Worm (Caenorhabditis elegans): Measurements from ENCODE around the gene R160.2.
"Not testable (repeated sequence)": the region's sequence is repeated elsewhere in the genome, so short reads cannot be mapped to it uniquely, and the experiment has no call there.

Gene R160.2

ce11 chrX:4353318-4353717 is 23.4 kb downstream of the R160.2 start, which contains the start of gene col-165:
TSS of gene col-165 (plus strand) at chrX:4353618.
- no peak for TF ChIP-seq tbx-37 (GFP tag; conservative IDR thresholded peaks at IDR 0.05)
- no peak for TF ChIP-seq hmg-4 (GFP tag; optimal IDR thresholded peaks at IDR 0.05)
- TF ChIP-seq ceh-36 (tag; optimal IDR thresholded peaks at IDR 0.05), result no peak
- TF ChIP-seq aly-1 (tag; optimal IDR thresholded peaks at IDR 0.05), result no peak
- TF ChIP-seq tra-4 (tag; optimal IDR thresholded peaks at IDR 0.05), result no peak
- no peak for TF ChIP-seq pes-1 (GFP tag; IDR thresholded peaks at IDR 0.05)
- TF ChIP-seq ama-1 (optimal IDR thresholded peaks at IDR 0.05), result no peak
- TF ChIP-seq scrt-1 (GFP tag; IDR thresholded peaks at IDR 0.05), result no peak
- no peak for TF ChIP-seq F13C5.2 (tag; optimal IDR thresholded peaks at IDR 0.05)
- no peak for TF ChIP-seq B0310.2 (tag; optimal IDR thresholded peaks at IDR 0.05)
- TF ChIP-seq tbx-11 (GFP tag; IDR thresholded peaks at IDR 0.05), result no peak

- TF ChIP-seq sea-1 (GFP tag; conservative IDR thresholded peaks at IDR 0.05) (no peak), ceh-13 (GFP tag; optimal IDR thresholded peaks at IDR 0.05) (no peak), pes-1 (GFP tag; IDR thresholded peaks at IDR 0.05) (no peak), scrt-1 (GFP tag; IDR thresholded peaks at IDR 0.05) (no peak), aly-1 (tag; optimal IDR thresholded peaks at IDR 0.05) (no peak), tra-4 (tag; optimal IDR thresholded peaks at IDR 0.05) (no peak), flt-1 (GFP tag; IDR thresholded peaks at IDR 0.05) (no peak)
Measured at ce11 chrX:4350198-4350597, 26.5 kb downstream of the R160.2 start, which contains the start of gene F14H12.2. TSS of gene F14H12.2 (plus strand) at chrX:4350498.

- TF ChIP-seq flt-1 (GFP tag; IDR thresholded peaks at IDR 0.05) (no peak), scrt-1 (GFP tag; IDR thresholded peaks at IDR 0.05) (0 out of 2 replicates have a peak, but pooled peaks have one; percentile 40)
Measured at ce11 chrX:4343915-4344314, 32.8 kb downstream of the R160.2 start, which contains the start of gene F14H12.3. TSS of gene F14H12.3 (plus strand) at chrX:4344215.

DNA sequence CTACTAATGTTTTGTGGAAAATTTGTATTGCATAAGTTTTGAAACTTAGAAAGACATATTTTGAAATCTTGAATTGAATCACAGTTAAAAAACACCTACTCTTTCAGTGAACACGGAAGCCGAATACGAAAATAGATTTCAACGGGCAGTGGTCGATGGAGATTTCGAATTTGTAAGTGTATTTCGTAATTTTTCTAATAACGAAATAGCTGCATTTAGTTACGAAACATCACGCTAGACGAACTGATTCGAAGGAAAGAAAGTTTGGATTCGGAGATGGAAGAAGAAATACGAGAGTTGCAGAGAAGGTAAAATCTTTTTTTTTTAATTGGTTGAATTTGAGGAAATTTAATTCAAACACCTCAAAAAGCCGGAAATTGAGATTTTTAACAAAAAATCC is 34.0 kb downstream of the R160.2 start:
- TF ChIP-seq B0310.2 (tag; optimal IDR thresholded peaks at IDR 0.05) (no peak), ceh-13 (GFP tag; optimal IDR thresholded peaks at IDR 0.05) (no peak), ets-7 (tag; optimal IDR thresholded peaks at IDR 0.05) (no peak), hnd-1 (tag; optimal IDR thresholded peaks at IDR 0.05) (no peak), hmbx-1 (tag; optimal IDR thresholded peaks at IDR 0.05) (no peak), F13C5.2 (tag; optimal IDR thresholded peaks at IDR 0.05) (no peak), tbx-37 (GFP tag; conservative IDR thresholded peaks at IDR 0.05) (no peak), ama-1 (optimal IDR thresholded peaks at IDR 0.05) (no peak), tbx-11 (GFP tag; IDR thresholded peaks at IDR 0.05) (no peak), aly-1 (tag; optimal IDR thresholded peaks at IDR 0.05) (no peak), tra-4 (tag; optimal IDR thresholded peaks at IDR 0.05) (no peak), flt-1 (GFP tag; IDR thresholded peaks at IDR 0.05) (no peak), ceh-36 (tag; optimal IDR thresholded peaks at IDR 0.05) (no peak), pes-1 (GFP tag; IDR thresholded peaks at IDR 0.05) (no peak), hmg-4 (GFP tag; optimal IDR thresholded peaks at IDR 0.05) (no peak), scrt-1 (GFP tag; IDR thresholded peaks at IDR 0.05) (no peak), sea-1 (GFP tag; conservative IDR thresholded peaks at IDR 0.05) (no peak)

DNA sequence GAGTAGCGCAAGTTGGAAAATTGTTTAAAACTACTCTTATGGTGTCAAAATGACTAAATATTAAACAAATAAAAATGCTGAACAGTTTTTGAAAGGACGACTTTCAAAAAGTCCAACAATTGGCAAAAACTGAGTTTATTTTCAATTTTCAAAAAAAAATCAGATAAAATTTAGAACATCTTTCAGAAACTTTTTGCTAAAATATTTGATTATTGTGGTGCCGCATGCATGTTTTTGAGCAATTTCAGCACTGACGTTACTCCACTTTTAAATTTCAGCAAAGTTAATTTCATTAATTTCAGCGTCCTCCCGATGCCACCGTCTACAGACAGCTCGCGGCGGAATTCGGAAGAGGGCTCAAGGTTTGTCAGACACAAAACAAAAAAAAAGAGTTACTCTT is 37.4 kb downstream of the R160.2 start, which contains the start of gene cst-1:
Gene cst-1 (plus strand): TSS at position 301 of the 400 bp plus-strand sequence.
- TF ChIP-seq flt-1 (GFP tag; IDR thresholded peaks at IDR 0.05); B0310.2 (tag; optimal IDR thresholded peaks at IDR 0.05); ceh-36 (tag; optimal IDR thresholded peaks at IDR 0.05): not testable (repeated sequence)

DNA sequence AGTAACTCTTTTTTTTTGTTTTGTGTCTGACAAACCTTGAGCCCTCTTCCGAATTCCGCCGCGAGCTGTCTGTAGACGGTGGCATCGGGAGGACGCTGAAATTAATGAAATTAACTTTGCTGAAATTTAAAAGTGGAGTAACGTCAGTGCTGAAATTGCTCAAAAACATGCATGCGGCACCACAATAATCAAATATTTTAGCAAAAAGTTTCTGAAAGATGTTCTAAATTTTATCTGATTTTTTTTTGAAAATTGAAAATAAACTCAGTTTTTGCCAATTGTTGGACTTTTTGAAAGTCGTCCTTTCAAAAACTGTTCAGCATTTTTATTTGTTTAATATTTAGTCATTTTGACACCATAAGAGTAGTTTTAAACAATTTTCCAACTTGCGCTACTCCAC is 40.8 kb downstream of the R160.2 start, which contains the start of gene cst-2:
Gene cst-2 (minus strand): TSS at position 101 of the 400 bp plus-strand sequence.
- TF ChIP-seq tra-4 (tag; optimal IDR thresholded peaks at IDR 0.05); tbx-11 (GFP tag; IDR thresholded peaks at IDR 0.05); F13C5.2 (tag; optimal IDR thresholded peaks at IDR 0.05): not testable (repeated sequence)

DNA sequence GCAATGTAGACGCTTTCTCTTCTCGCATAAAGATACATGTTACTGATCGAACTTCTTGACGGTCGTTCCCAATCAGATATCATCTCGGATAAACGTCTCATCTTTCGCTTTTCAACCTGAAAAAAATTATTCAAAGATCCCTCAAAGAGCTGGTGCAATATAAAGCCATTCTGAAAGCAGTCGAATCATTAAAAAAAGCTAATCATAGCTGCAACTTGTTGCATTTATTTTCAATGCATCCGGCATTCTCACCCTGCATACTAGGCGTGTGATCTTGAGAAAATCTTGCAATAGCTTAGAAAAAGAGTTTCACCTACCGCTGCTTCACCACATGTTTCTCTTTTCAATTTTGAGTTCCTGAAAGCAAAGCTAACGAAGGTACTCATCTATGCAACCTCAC is 44.4 kb downstream of the R160.2 start, which contains the start of gene C24A8.6:
Gene C24A8.6 (minus strand): TSS at position 101 of the 400 bp plus-strand sequence.
- TF ChIP-seq ceh-13 (GFP tag; optimal IDR thresholded peaks at IDR 0.05); tbx-37 (GFP tag; conservative IDR thresholded peaks at IDR 0.05); ceh-36 (tag; optimal IDR thresholded peaks at IDR 0.05): not testable (repeated sequence)

DNA sequence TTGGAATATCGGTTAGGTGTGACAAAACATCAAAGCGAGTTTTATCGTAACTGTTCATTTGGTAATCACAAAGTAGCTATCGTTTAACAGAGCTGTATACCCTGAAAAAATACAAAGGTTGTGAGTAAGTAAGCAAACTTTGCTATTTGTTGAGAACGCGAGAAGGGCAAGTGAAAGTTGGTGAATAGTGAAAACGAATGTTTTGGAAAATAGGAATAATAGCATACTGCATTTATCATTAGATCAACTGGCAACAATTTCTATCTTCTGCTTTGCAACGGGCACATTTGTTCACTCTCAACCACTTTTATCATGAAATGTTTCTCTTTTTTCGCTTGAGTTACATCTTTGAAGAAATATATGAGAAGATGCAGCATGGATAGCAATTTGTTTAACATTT is 47.9 kb downstream of the R160.2 start, which contains the start of gene C24A8.5:
Gene C24A8.5 (minus strand): TSS at position 101 of the 400 bp plus-strand sequence.
- TF ChIP-seq sea-1 (GFP tag; conservative IDR thresholded peaks at IDR 0.05) (no peak), tra-4 (tag; optimal IDR thresholded peaks at IDR 0.05) (no peak), ama-1 (optimal IDR thresholded peaks at IDR 0.05) (no peak), ets-7 (tag; optimal IDR thresholded peaks at IDR 0.05) (no peak), hmg-4 (GFP tag; optimal IDR thresholded peaks at IDR 0.05) (no peak), tbx-37 (GFP tag; conservative IDR thresholded peaks at IDR 0.05) (no peak), B0310.2 (tag; optimal IDR thresholded peaks at IDR 0.05) (no peak), aly-1 (tag; optimal IDR thresholded peaks at IDR 0.05) (no peak), pes-1 (GFP tag; IDR thresholded peaks at IDR 0.05) (no peak), tbx-11 (GFP tag; IDR thresholded peaks at IDR 0.05) (no peak), ceh-36 (tag; optimal IDR thresholded peaks at IDR 0.05) (no peak), scrt-1 (GFP tag; IDR thresholded peaks at IDR 0.05) (no peak), flt-1 (GFP tag; IDR thresholded peaks at IDR 0.05) (no peak), ceh-13 (GFP tag; optimal IDR thresholded peaks at IDR 0.05) (no peak), hmbx-1 (tag; optimal IDR thresholded peaks at IDR 0.05) (no peak), F13C5.2 (tag; optimal IDR thresholded peaks at IDR 0.05) (no peak), hnd-1 (tag; optimal IDR thresholded peaks at IDR 0.05) (no peak)

All from whole organism, early embryonic.